Fruit fly (Drosophila melanogaster) whole organism, embryonic: ENCODE results near the gene UBL3.

Experiments
- Aef1 ChIP-seq: fragments of 200-800 bp; sonication (Bioruptor generic); IDR thresholded peaks from 3 replicates; pipeline ENCODE4 v1.3.6; 2022; ENCODE audit warnings: missing biosample characterization, missing genetic modification characterization
- Antp ChIP-seq: fragments of 200-800 bp; sonication (Bioruptor generic); optimal IDR thresholded peaks from 3 replicates; lab custom pipeline; 2016; ENCODE audit warnings: missing biosample characterization, missing genetic modification characterization
- CG1024 ChIP-seq: fragments of 200-800 bp; sonication (Bioruptor generic); IDR thresholded peaks from 2 replicates; pipeline ENCODE4 v1.3.6; 2022; ENCODE audit warnings: missing biosample characterization, missing genetic modification characterization
- CG10565 ChIP-seq: fragments of 200-800 bp; sonication (Bioruptor generic); optimal IDR thresholded peaks from 3 replicates; lab custom pipeline; 2016; ENCODE audit warnings: missing biosample characterization, mild to moderate bottlenecking, missing genetic modification characterization
- CG11085 ChIP-seq: fragments of 200-800 bp; sonication (Bioruptor generic); IDR thresholded peaks from 2 replicates; pipeline ENCODE4 v1.3.6; 2022; ENCODE audit warnings: missing biosample characterization, missing genetic modification characterization
- CG12219 ChIP-seq: fragments of 200-800 bp; sonication (Bioruptor generic); optimal IDR thresholded peaks from 3 replicates; lab custom pipeline; 2018; ENCODE audit warnings: missing biosample characterization, mild to moderate bottlenecking, missing genetic modification characterization
- CG12236 ChIP-seq: fragments of 200-800 bp; sonication (Bioruptor generic); optimal IDR thresholded peaks from 2 replicates; lab custom pipeline; 2016; ENCODE audit warnings: missing biosample characterization, missing genetic modification characterization
- CG12769 ChIP-seq: fragments of 200-800 bp; sonication (Bioruptor generic); optimal IDR thresholded peaks from 2 replicates; lab custom pipeline; 2019; ENCODE audit warnings: missing biosample characterization, mild to moderate bottlenecking, missing genetic modification characterization, moderate library complexity
- CG13296 ChIP-seq: fragments of 200-800 bp; sonication (Bioruptor generic); optimal IDR thresholded peaks from 3 replicates; lab custom pipeline; 2018; ENCODE audit warnings: missing biosample characterization, mild to moderate bottlenecking, missing genetic modification characterization
- CG13424 ChIP-seq: fragments of 200-800 bp; sonication (Bioruptor generic); optimal IDR thresholded peaks from 2 replicates; lab custom pipeline; 2019; ENCODE audit warnings: missing biosample characterization, mild to moderate bottlenecking, missing genetic modification characterization, moderate library complexity
- CG14014 ChIP-seq: fragments of 200-800 bp; sonication (Bioruptor generic); IDR thresholded peaks from 2 replicates; pipeline ENCODE4 v1.3.6; 2022; ENCODE audit warnings: missing biosample characterization, missing genetic modification characterization
- CG15011 ChIP-seq: fragments of 200-800 bp; sonication (Bioruptor generic); optimal IDR thresholded peaks from 3 replicates; lab custom pipeline; 2018; ENCODE audit warnings: missing biosample characterization, mild to moderate bottlenecking, missing genetic modification characterization
- CG1603 ChIP-seq: fragments of 200-800 bp; sonication (Bioruptor generic); optimal IDR thresholded peaks from 2 replicates; lab custom pipeline; 2019; ENCODE audit warnings: missing biosample characterization, mild to moderate bottlenecking, missing genetic modification characterization, moderate library complexity
- CG16779 ChIP-seq: fragments of 200-800 bp; sonication (Bioruptor generic); IDR thresholded peaks from 2 replicates; pipeline ENCODE4 v1.3.6; 2022; ENCODE audit warnings: missing biosample characterization, missing genetic modification characterization
- CG16815 ChIP-seq: fragments of 200-800 bp; sonication (Bioruptor generic); optimal IDR thresholded peaks from 3 replicates; lab custom pipeline; 2017; ENCODE audit warnings: missing biosample characterization, mild to moderate bottlenecking, missing genetic modification characterization
- CG17612 ChIP-seq: fragments of 200-800 bp; sonication (Bioruptor generic); IDR thresholded peaks from 2 replicates; pipeline ENCODE4 v1.3.6; 2022; ENCODE audit warnings: missing biosample characterization, missing genetic modification characterization
- CG18764 ChIP-seq: fragments of 200-800 bp; sonication (Bioruptor generic); optimal IDR thresholded peaks from 3 replicates; lab custom pipeline; 2016; ENCODE audit warnings: missing biosample characterization, missing genetic modification characterization
- CG30431 ChIP-seq: fragments of 200-800 bp; sonication (Bioruptor generic); optimal IDR thresholded peaks from 2 replicates; lab custom pipeline; 2017; ENCODE audit warnings: missing biosample characterization, missing genetic modification characterization
- CG31365 ChIP-seq: fragments of 200-800 bp; sonication (Bioruptor generic); optimal IDR thresholded peaks from 2 replicates; lab custom pipeline; 2018; ENCODE audit warnings: missing biosample characterization, mild to moderate bottlenecking, missing genetic modification characterization
- CG3281 ChIP-seq: fragments of 200-800 bp; sonication (Bioruptor generic); optimal IDR thresholded peaks from 3 replicates; lab custom pipeline; 2017; ENCODE audit warnings: missing biosample characterization, mild to moderate bottlenecking, missing genetic modification characterization
- CG33557 ChIP-seq: fragments of 200-800 bp; sonication (Bioruptor generic); optimal IDR thresholded peaks from 2 replicates; lab custom pipeline; 2019; ENCODE audit warnings: missing biosample characterization, mild to moderate bottlenecking, missing genetic modification characterization, moderate library complexity
- CG34224 ChIP-seq: fragments of 200-800 bp; sonication (Bioruptor generic); IDR thresholded peaks from 3 replicates; pipeline ENCODE4 v1.3.6; 2022; ENCODE audit warnings: missing biosample characterization, missing genetic modification characterization; ENCODE audit not compliant: partially characterized antibody
- CG5180 ChIP-seq: fragments of 200-800 bp; sonication (Bioruptor generic); optimal IDR thresholded peaks from 3 replicates; lab custom pipeline; 2017; ENCODE audit warnings: missing biosample characterization, missing genetic modification characterization, mild to moderate bottlenecking, moderate library complexity, missing genetic modification reagents
- CG6791 ChIP-seq: fragments of 200-800 bp; sonication (Bioruptor generic); IDR thresholded peaks from 3 replicates; pipeline ENCODE4 v1.3.6; 2022; ENCODE audit warnings: missing biosample characterization, missing genetic modification characterization; ENCODE audit not compliant: partially characterized antibody
- CG7372 ChIP-seq: fragments of 200-800 bp; sonication (Bioruptor generic); IDR thresholded peaks from 2 replicates; pipeline ENCODE4 v1.3.6; 2022; ENCODE audit warnings: missing biosample characterization, missing genetic modification characterization
- CkIIα-i1 ChIP-seq: fragments of 200-800 bp; sonication (Bioruptor generic); IDR thresholded peaks from 2 replicates; pipeline ENCODE4 v1.3.6; 2022; ENCODE audit warnings: missing biosample characterization, missing genetic modification characterization
- Dad ChIP-seq: fragments of 200-800 bp; sonication (Bioruptor generic); optimal IDR thresholded peaks from 3 replicates; lab custom pipeline; 2016; ENCODE audit warnings: missing biosample characterization, missing genetic modification characterization
- HLH54F ChIP-seq: fragments of 200-800 bp; sonication (Bioruptor generic); optimal IDR thresholded peaks from 3 replicates; lab custom pipeline; 2016; ENCODE audit warnings: missing biosample characterization, missing genetic modification characterization
- NfI ChIP-seq: fragments of 200-800 bp; sonication (Bioruptor generic); optimal IDR thresholded peaks from 3 replicates; lab custom pipeline; 2018; ENCODE audit warnings: missing biosample characterization, mild to moderate bottlenecking, missing genetic modification characterization, moderate library complexity
- Optix ChIP-seq: fragments of 200-800 bp; sonication (Bioruptor generic); IDR thresholded peaks from 3 replicates; pipeline ENCODE4 v1.3.6; 2022; ENCODE audit warnings: missing biosample characterization, missing genetic modification characterization
- Ssrp ChIP-seq: fragments of 200-800 bp; sonication (Bioruptor generic); optimal IDR thresholded peaks from 2 replicates; lab custom pipeline; 2018; ENCODE audit warnings: missing biosample characterization, mild to moderate bottlenecking, missing genetic modification characterization, moderate library complexity
- ap ChIP-seq: fragments of 200-800 bp; sonication (Bioruptor generic); IDR thresholded peaks from 2 replicates; pipeline ENCODE4 v1.3.6; 2022; ENCODE audit warnings: missing biosample characterization, missing genetic modification characterization
- chn ChIP-seq: fragments of 200-800 bp; sonication (Bioruptor generic); optimal IDR thresholded peaks from 2 replicates; lab custom pipeline; 2016; ENCODE audit warnings: missing biosample characterization, missing genetic modification characterization
- disco-r ChIP-seq: fragments of 200-800 bp; sonication (Bioruptor generic); optimal IDR thresholded peaks from 2 replicates; lab custom pipeline; 2016; ENCODE audit warnings: missing biosample characterization, missing genetic modification characterization
- dpn ChIP-seq, 2 experiments: fragments of 200-800 bp; sonication (Bioruptor generic); optimal IDR thresholded peaks; 3 replicates each; lab custom pipeline; 2016; ENCODE audit warnings: missing biosample characterization in 2 of 2, missing genetic modification characterization in 2 of 2
- exex ChIP-seq: fragments of 200-800 bp; sonication (Bioruptor generic); optimal IDR thresholded peaks from 4 replicates; lab custom pipeline; 2018; ENCODE audit warnings: missing biosample characterization, mild to moderate bottlenecking, missing genetic modification characterization, moderate library complexity
- fd64A ChIP-seq: fragments of 200-800 bp; sonication (Bioruptor generic); optimal IDR thresholded peaks from 3 replicates; lab custom pipeline; 2018; ENCODE audit warnings: missing biosample characterization, mild to moderate bottlenecking, missing genetic modification characterization
- fd96Cb ChIP-seq: fragments of 200-800 bp; sonication (Bioruptor generic); optimal IDR thresholded peaks from 2 replicates; lab custom pipeline; 2018; ENCODE audit warnings: missing biosample characterization, mild to moderate bottlenecking, missing genetic modification characterization, moderate library complexity
- her ChIP-seq: fragments of 200-800 bp; sonication (Bioruptor generic); optimal IDR thresholded peaks from 2 replicates; lab custom pipeline; 2016; ENCODE audit warnings: missing biosample characterization, missing genetic modification characterization
- jumu ChIP-seq: fragments of 200-800 bp; sonication (Bioruptor generic); optimal IDR thresholded peaks from 3 replicates; lab custom pipeline; 2016; ENCODE audit warnings: missing biosample characterization, missing genetic modification characterization
- kni ChIP-seq: fragments of 200-800 bp; sonication (Bioruptor generic); optimal IDR thresholded peaks from 3 replicates; lab custom pipeline; 2017; ENCODE audit warnings: mild to moderate bottlenecking, missing biosample characterization, missing genetic modification reagents, missing genetic modification characterization
- p53 ChIP-seq: fragments of 200-800 bp; sonication (Bioruptor generic); optimal IDR thresholded peaks from 2 replicates; lab custom pipeline; 2016; ENCODE audit warnings: missing biosample characterization, missing genetic modification characterization
- pho ChIP-seq: fragments of 200-800 bp; sonication (Bioruptor generic); optimal IDR thresholded peaks from 2 replicates; lab custom pipeline; 2016; ENCODE audit warnings: missing biosample characterization, missing genetic modification characterization
- pnt ChIP-seq: fragments of 200-800 bp; sonication (Bioruptor generic); optimal IDR thresholded peaks from 3 replicates; lab custom pipeline; 2016; ENCODE audit warnings: missing biosample characterization, missing genetic modification characterization
- rib ChIP-seq: fragments of 200-800 bp; sonication (Bioruptor generic); IDR thresholded peaks from 2 replicates; pipeline ENCODE4 v1.3.6; 2022; ENCODE audit warnings: missing biosample characterization, missing genetic modification characterization
- row ChIP-seq: fragments of 200-800 bp; sonication (Bioruptor generic); IDR thresholded peaks from 3 replicates; pipeline ENCODE4 v1.3.6; 2022; ENCODE audit warnings: missing biosample characterization, missing genetic modification characterization
- sisA ChIP-seq: fragments of 200-800 bp; sonication (Bioruptor generic); IDR thresholded peaks from 2 replicates; pipeline ENCODE4 v1.3.6; 2022; ENCODE audit warnings: missing biosample characterization, missing genetic modification characterization
- slp2 ChIP-seq: fragments of 200-800 bp; sonication (Bioruptor generic); optimal IDR thresholded peaks from 2 replicates; lab custom pipeline; 2016; ENCODE audit warnings: missing biosample characterization, missing genetic modification characterization
- vvl ChIP-seq: fragments of 200-800 bp; sonication (Bioruptor generic); IDR thresholded peaks from 2 replicates; pipeline ENCODE4 v1.3.6; 2022; ENCODE audit warnings: missing biosample characterization, missing genetic modification characterization
- wor ChIP-seq: fragments of 200-800 bp; sonication (Bioruptor generic); IDR thresholded peaks from 2 replicates; pipeline ENCODE4 v1.3.6; 2022; ENCODE audit warnings: missing biosample characterization, missing genetic modification characterization
- yki ChIP-seq: fragments of >200 bp; optimal IDR thresholded peaks from 3 replicates; lab custom pipeline; 2018
- z ChIP-seq: fragments of 200-800 bp; sonication (Bioruptor generic); IDR thresholded peaks from 3 replicates; pipeline ENCODE4 v1.3.6; 2022; ENCODE audit warnings: missing biosample characterization, missing genetic modification characterization

The UBL3 gene

dm6 chrX:15867863-15868262, 14.9 kb upstream of the UBL3 start, which contains the start of gene Gapdh2 (continued):
- TF ChIP-seq CG12236 (peak; percentile 94), fd96Cb (tag; lab: Kevin White, UChicago) (peak; percentile 99), CG6791 (no peak), CG18764 (GFP tag; lab: Kevin White, UChicago) (peak; percentile 97), dpn (GFP tag; optimal IDR thresholded peaks at IDR 0.05; lab: Kevin White, UChicago) (peak; percentile 98 to 99), CG10565 (GFP tag; lab: Kevin White, UChicago) (peak; percentile 92), p53 (GFP tag; lab: Kevin White, UChicago) (peak; percentile 77), CG12219 (peak; percentile 100), pnt (peak; percentile 88), CG11085 (GFP tag; lab: Robert Waterston, UW) (peak; percentile 98), Ssrp (tag; lab: Kevin White, UChicago) (peak; percentile 97), yki (no peak), CG12769 (tag; lab: Kevin White, UChicago) (peak; percentile 99), CG3281 (GFP tag; lab: Kevin White, UChicago) (peak; percentile 100), disco-r (peak; percentile 96), chn (GFP tag; lab: Kevin White, UChicago) (peak; percentile 95), CG15011 (GFP tag; lab: Kevin White, UChicago) (peak; percentile 99), CG14014 (GFP tag; lab: Robert Waterston, UW) (peak; percentile 100), CG31365 (tag; lab: Kevin White, UChicago) (peak; percentile 96), kni (peak; percentile 99), CG13424 (tag; lab: Kevin White, UChicago) (peak; percentile 100), Dad (GFP tag; lab: Kevin White, UChicago) (peak; percentile 98), CG1603 (tag; lab: Kevin White, UChicago) (peak; percentile 97), Antp (GFP tag; lab: Kevin White, UChicago) (peak; percentile 89), jumu (peak; percentile 90), CG16779 (GFP tag; lab: Robert Waterston, UW) (peak; percentile 99), NfI (GFP tag; lab: Kevin White, UChicago) (peak; percentile 99), CkIIα-i1 (GFP tag; lab: Robert Waterston, UW) (peak; percentile 95), z (GFP tag; lab: Robert Waterston, UW) (peak; percentile 76), HLH54F (GFP tag; lab: Kevin White, UChicago) (peak; percentile 96), CG7372 (peak; percentile 99), CG1024 (GFP tag; lab: Robert Waterston, UW) (peak; percentile 96), CG16815 (GFP tag; lab: Kevin White, UChicago) (peak; percentile 81), CG33557 (GFP tag; lab: Kevin White, UChicago) (peak; percentile 90), CG34224 (GFP tag; lab: Robert Waterston, UW) (no peak), fd64A (GFP tag; lab: Kevin White, UChicago) (peak; percentile 98), Optix (no peak; the same call in 2 of the 3 replicates), CG5180 (GFP tag; lab: Kevin White, UChicago) (peak; percentile 95), pho (GFP tag; lab: Kevin White, UChicago) (peak; percentile 98), wor (GFP tag; lab: Robert Waterston, UW) (peak; percentile 98), row (GFP tag; lab: Robert Waterston, UW) (peak; percentile 99), exex (tag; lab: Kevin White, UChicago) (peak; percentile 100), CG30431 (GFP tag; lab: Kevin White, UChicago) (no peak), ap (peak; percentile 98), her (GFP tag; lab: Kevin White, UChicago) (peak; percentile 94), Aef1 (GFP tag; lab: Robert Waterston, UW) (peak; percentile 98), vvl (GFP tag; lab: Robert Waterston, UW) (peak; percentile 100), sisA (GFP tag; lab: Robert Waterston, UW) (peak; percentile 96), rib (GFP tag; lab: Robert Waterston, UW) (peak; percentile 99), slp2 (GFP tag; lab: Kevin White, UChicago) (peak; percentile 95), CG17612 (GFP tag; lab: Robert Waterston, UW) (peak; percentile 98), CG13296 (GFP tag; lab: Kevin White, UChicago) (peak; percentile 100)
